Fruit fly (Drosophila melanogaster) whole organism, adult: ENCODE results near the gene CG6443.

Source experiments
- CG11617 ChIP-seq: fragments of 200-800 bp; sonication (Bioruptor generic); optimal IDR thresholded peaks from 2 replicates; lab custom pipeline; 2017; ENCODE audit warnings: mild to moderate bottlenecking, missing biosample characterization, missing genetic modification reagents, missing genetic modification characterization
- CG12768 ChIP-seq: fragments of 200-800 bp; sonication (Bioruptor generic); optimal IDR thresholded peaks from 2 replicates; lab custom pipeline; 2017; ENCODE audit warnings: missing biosample characterization, missing genetic modification characterization, mild to moderate bottlenecking, moderate library complexity, missing genetic modification reagents
- CG14711 ChIP-seq: fragments of 200-800 bp; sonication (Bioruptor generic); optimal IDR thresholded peaks from 2 replicates; lab custom pipeline; 2018; ENCODE audit warnings: missing biosample characterization, mild to moderate bottlenecking, missing genetic modification characterization, moderate library complexity
- CG1620 ChIP-seq: fragments of 200-800 bp; sonication (Bioruptor generic); optimal IDR thresholded peaks from 2 replicates; lab custom pipeline; 2016; ENCODE audit warnings: missing biosample characterization, missing genetic modification characterization
- CG33017 ChIP-seq: fragments of 200-800 bp; sonication (Bioruptor generic); optimal IDR thresholded peaks from 2 replicates; lab custom pipeline; 2018; ENCODE audit warnings: missing biosample characterization, mild to moderate bottlenecking, missing genetic modification characterization, moderate library complexity
- CG5204 ChIP-seq: fragments of 200-800 bp; sonication (Bioruptor generic); optimal IDR thresholded peaks from 2 replicates; lab custom pipeline; 2016; ENCODE audit warnings: missing biosample characterization, missing genetic modification characterization
- CG7045 ChIP-seq: fragments of 200-800 bp; sonication (Bioruptor generic); optimal IDR thresholded peaks from 2 replicates; lab custom pipeline; 2017; ENCODE audit warnings: missing biosample characterization, mild to moderate bottlenecking, missing genetic modification characterization
- CG7101 ChIP-seq: fragments of 200-800 bp; sonication (Bioruptor generic); optimal IDR thresholded peaks from 2 replicates; lab custom pipeline; 2018; ENCODE audit warnings: missing biosample characterization, mild to moderate bottlenecking, missing genetic modification characterization, moderate library complexity
- Clk ChIP-seq: fragments of 200-800 bp; sonication (Bioruptor generic); optimal IDR thresholded peaks from 2 replicates; lab custom pipeline; 2017; ENCODE audit warnings: missing biosample characterization, missing genetic modification characterization
- Crg-1 ChIP-seq: fragments of 200-800 bp; sonication (Bioruptor generic); optimal IDR thresholded peaks from 2 replicates; lab custom pipeline; 2016; ENCODE audit warnings: missing biosample characterization, missing genetic modification characterization
- Hr96 ChIP-seq: fragments of 200-800 bp; sonication (Bioruptor generic); optimal IDR thresholded peaks from 2 replicates; lab custom pipeline; 2016; ENCODE audit warnings: missing biosample characterization, missing genetic modification characterization
- Mnt ChIP-seq: fragments of 200-800 bp; sonication (Bioruptor generic); optimal IDR thresholded peaks from 2 replicates; lab custom pipeline; 2016; ENCODE audit warnings: missing biosample characterization, mild to moderate bottlenecking, missing genetic modification characterization
- bab1 ChIP-seq: fragments of 200-800 bp; sonication (Bioruptor generic); optimal IDR thresholded peaks from 3 replicates; lab custom pipeline; 2019; ENCODE audit warnings: missing biosample characterization, mild to moderate bottlenecking, missing genetic modification characterization, moderate library complexity
- cic ChIP-seq: fragments of 200-800 bp; sonication (Bioruptor generic); optimal IDR thresholded peaks from 2 replicates; lab custom pipeline; 2017; ENCODE audit warnings: missing biosample characterization, mild to moderate bottlenecking, missing genetic modification characterization, moderate library complexity
- cnc ChIP-seq, 2 experiments: fragments of >200 bp; optimal IDR thresholded peaks; 2 replicates each; lab custom pipeline; 2017
- kay ChIP-seq: fragments of 200-800 bp; sonication (Bioruptor generic); peaks from one replicate; lab custom pipeline; 2016; ENCODE audit warnings: missing biosample characterization, missing genetic modification characterization, borderline replicate concordance
- ovo ChIP-seq: fragments of 200-800 bp; sonication (Bioruptor generic); optimal IDR thresholded peaks from 2 replicates; lab custom pipeline; 2016; ENCODE audit warnings: missing biosample characterization, missing genetic modification characterization
- pad ChIP-seq: fragments of 200-800 bp; sonication (Bioruptor generic); optimal IDR thresholded peaks from 3 replicates; lab custom pipeline; 2017; ENCODE audit warnings: missing biosample characterization, missing genetic modification characterization, mild to moderate bottlenecking, moderate library complexity, missing genetic modification reagents
- tj ChIP-seq: fragments of 200-800 bp; sonication (Bioruptor generic); optimal IDR thresholded peaks from 3 replicates; lab custom pipeline; 2017; ENCODE audit warnings: missing biosample characterization, mild to moderate bottlenecking, missing genetic modification characterization, moderate library complexity
- toe ChIP-seq: fragments of 200-800 bp; sonication (Bioruptor generic); optimal IDR thresholded peaks from 2 replicates; lab custom pipeline; 2016; ENCODE audit warnings: missing biosample characterization, missing genetic modification characterization

Gene CG6443

dm6 chr2L:10693018-10693417 is 35.8 kb upstream of the CG6443 start:
- TF ChIP-seq Clk (GFP tag; lab: Kevin White, UChicago) (no peak), tj (no peak), Mnt (GFP tag; lab: Kevin White, UChicago) (no peak), CG7101 (tag; lab: Kevin White, UChicago) (no peak), CG5204 (GFP tag; lab: Kevin White, UChicago) (no peak), CG1620 (GFP tag; lab: Kevin White, UChicago) (no peak), cnc (optimal IDR thresholded peaks at IDR 0.05; lab: Kevin White, UChicago) (no peak)

- TF ChIP-seq kay (GFP tag; lab: Kevin White, UChicago) (peak; percentile 75), CG33017 (peak; percentile 78), CG14711 (tag; lab: Kevin White, UChicago) (peak; percentile 38), CG1620 (GFP tag; lab: Kevin White, UChicago) (no peak), CG7101 (tag; lab: Kevin White, UChicago) (peak; percentile 17), CG7045 (GFP tag; lab: Kevin White, UChicago) (no peak)
Observed at dm6 chr2L:10694053-10694618, 34.6 kb upstream of the CG6443 start, which contains the start of gene CG17108. CG17108 (minus strand) TSS chr2L:10694103.

dm6 chr2L:10697992-10698391 is 30.8 kb upstream of the CG6443 start, which contains the start of gene CG7300:
CG7300 (minus strand) TSS chr2L:10698043.
- TF ChIP-seq CG11617 (GFP tag; lab: Kevin White, UChicago) (no peak), toe (GFP tag; lab: Kevin White, UChicago) (no peak), Hr96 (GFP tag; lab: Kevin White, UChicago) (no peak), ovo (GFP tag; lab: Kevin White, UChicago) (no peak), tj (no peak), bab1 (GFP tag; lab: Kevin White, UChicago) (no peak), cnc (optimal IDR thresholded peaks at IDR 0.05; lab: Kevin White, UChicago) (no peak)

- no peak for TF ChIP-seq ovo (GFP tag; lab: Kevin White, UChicago)
- no peak for TF ChIP-seq cic
- no peak for TF ChIP-seq Hr96 (GFP tag; lab: Kevin White, UChicago)
- no peak for TF ChIP-seq CG7101 (tag; lab: Kevin White, UChicago)
- no peak for TF ChIP-seq toe (GFP tag; lab: Kevin White, UChicago)
- no peak for TF ChIP-seq CG33017
- TF ChIP-seq CG12768: no peak
- TF ChIP-seq tj: no peak
- no peak for TF ChIP-seq CG5204 (GFP tag; lab: Kevin White, UChicago)
Observed at dm6 chr2L:10701499-10702062, 27.2 kb upstream of the CG6443 start, which contains the start of gene Lip1. Lip1 (minus strand) TSS chr2L:10701544.

- TF ChIP-seq kay (GFP tag; lab: Kevin White, UChicago) (no peak), CG7045 (GFP tag; lab: Kevin White, UChicago) (peak; percentile 78), CG33017 (peak; percentile 92), CG12768 (peak; percentile 86), ovo (GFP tag; lab: Kevin White, UChicago) (no peak), pad (peak; percentile 59), toe (GFP tag; lab: Kevin White, UChicago) (peak; percentile 72), CG11617 (GFP tag; lab: Kevin White, UChicago) (peak; percentile 70), Hr96 (GFP tag; lab: Kevin White, UChicago) (peak; percentile 75), Mnt (GFP tag; lab: Kevin White, UChicago) (peak; percentile 58), bab1 (GFP tag; lab: Kevin White, UChicago) (no peak), Clk (GFP tag; lab: Kevin White, UChicago) (peak; percentile 57), CG7101 (tag; lab: Kevin White, UChicago) (peak; percentile 89), cnc (optimal IDR thresholded peaks at IDR 0.05; lab: Kevin White, UChicago) (no peak), CG1620 (GFP tag; lab: Kevin White, UChicago) (peak; percentile 7), Crg-1 (peak; percentile 10), CG5204 (GFP tag; lab: Kevin White, UChicago) (peak; percentile 83), cic (peak; percentile 36), tj (peak; percentile 45), CG14711 (tag; lab: Kevin White, UChicago) (peak; percentile 75)
Observed at dm6 chr2L:10703281-10703680, 25.5 kb upstream of the CG6443 start, which contains the start of gene CG6415. CG6415 (plus strand) TSS chr2L:10703621.

dm6 chr2L:10704425-10704824 is 24.4 kb upstream of the CG6443 start:
- TF ChIP-seq tj: no peak
- no peak for TF ChIP-seq cic
- no peak for TF ChIP-seq bab1 (GFP tag; lab: Kevin White, UChicago)
- no peak for TF ChIP-seq CG12768
- TF ChIP-seq toe (GFP tag; lab: Kevin White, UChicago): no peak
- no peak for TF ChIP-seq Hr96 (GFP tag; lab: Kevin White, UChicago)
- no peak for TF ChIP-seq cnc (optimal IDR thresholded peaks at IDR 0.05; lab: Kevin White, UChicago)
- TF ChIP-seq CG33017: no peak
- TF ChIP-seq CG11617 (GFP tag; lab: Kevin White, UChicago): no peak
- TF ChIP-seq Crg-1: no peak
- no peak for TF ChIP-seq CG7045 (GFP tag; lab: Kevin White, UChicago)
- TF ChIP-seq kay (GFP tag; lab: Kevin White, UChicago): no peak
